Worm (Caenorhabditis elegans) whole organism, L1 larva: Measurements from ENCODE around the gene cyp-44A1.

Experiments used
- C34B4.2 ChIP-seq: sonication (generic microtip); optimal IDR thresholded peaks from 2 replicates; lab custom pipeline; 2017; ENCODE audit warnings: mild to moderate bottlenecking, missing genetic modification characterization, missing compliant biosample characterization
- F16B12.6 ChIP-seq: fragments of 150-350 bp; optimal IDR thresholded peaks from 2 replicates; lab custom pipeline; 2014; ENCODE audit warnings: missing biosample characterization, missing genetic modification characterization
- Y116A8C.19 ChIP-seq: sonication (generic microtip); optimal IDR thresholded peaks from 2 replicates; lab custom pipeline; 2016; ENCODE audit warnings: missing compliant biosample characterization, missing genetic modification characterization, borderline replicate concordance
- blmp-1 ChIP-seq: fragments of 150-350 bp; optimal IDR thresholded peaks from 2 replicates; lab custom pipeline; 2014; ENCODE audit warnings: missing biosample characterization, missing genetic modification characterization
- ceh-63 ChIP-seq: fragments of 200-800 bp; sonication (Bioruptor generic); optimal IDR thresholded peaks from 2 replicates; lab custom pipeline; 2018; ENCODE audit warnings: mild to moderate bottlenecking, missing genetic modification characterization, missing compliant biosample characterization
- ceh-82 ChIP-seq, 3 experiments: fragments of 150-350 bp in 1 of 3; sonication (generic microtip) in 2 of 3; optimal IDR thresholded peaks; 2 replicates each; lab custom pipeline; 2014 to 2017; ENCODE audit warnings: missing biosample characterization in 3 of 3, missing genetic modification characterization in 3 of 3
- dpl-1 ChIP-seq, 3 experiments: fragments of 150-350 bp in 2 of 3; sonication (generic microtip) in 1 of 3; optimal IDR thresholded peaks; 2 replicates each; lab custom pipeline; 2014 to 2017; ENCODE audit warnings: missing biosample characterization in 3 of 3, missing genetic modification characterization in 3 of 3, missing genetic modification reagents in 3 of 3
- efl-1 ChIP-seq, 4 experiments: fragments of 150-350 bp; optimal IDR thresholded peaks in 3 of 4; peaks in 1 of 4; 1 replicate in 1 of 4; 2 replicates in 3 of 4; lab custom pipeline; 2014; ENCODE audit warnings: missing biosample characterization in 2 of 4, missing genetic modification characterization in 2 of 4, missing genetic modification reagents in 2 of 4
- efl-3 ChIP-seq: fragments of 200-800 bp; sonication (Bioruptor generic); optimal IDR thresholded peaks from 2 replicates; lab custom pipeline; 2018; ENCODE audit warnings: mild to moderate bottlenecking, missing genetic modification characterization, missing compliant biosample characterization
- egl-13 ChIP-seq: sonication (generic microtip); optimal IDR thresholded peaks from 2 replicates; lab custom pipeline; 2016; ENCODE audit warnings: missing genotype, missing genetic modification reagents, missing genetic modification characterization, missing compliant biosample characterization
- elt-2 ChIP-seq: sonication (generic microtip); optimal IDR thresholded peaks from 2 replicates; lab custom pipeline; 2016; ENCODE audit warnings: missing genetic modification characterization, mild to moderate bottlenecking, inconsistent platforms, missing compliant biosample characterization, missing genetic modification reagents
- ets-5 ChIP-seq: fragments of 200-800 bp; sonication (Bioruptor generic); IDR thresholded peaks from 2 replicates; pipeline ENCODE4 v1.3.6; 2022; ENCODE audit warnings: missing genetic modification characterization, missing compliant biosample characterization
- fkh-8 ChIP-seq: sonication (generic microtip); optimal IDR thresholded peaks from 2 replicates; lab custom pipeline; 2016; ENCODE audit warnings: mild to moderate bottlenecking, missing genetic modification characterization, missing compliant biosample characterization
- jun-1 ChIP-seq: fragments of 150-350 bp; optimal IDR thresholded peaks from 2 replicates; lab custom pipeline; 2014; ENCODE audit warnings: missing biosample characterization, missing genetic modification reagents, missing genetic modification characterization
- lin-13 ChIP-seq: fragments of 150-350 bp; optimal IDR thresholded peaks from 2 replicates; lab custom pipeline; 2014; ENCODE audit warnings: missing biosample characterization, missing genetic modification reagents, missing genetic modification characterization
- lin-14 ChIP-seq: fragments of 200-800 bp; sonication (Bioruptor generic); optimal IDR thresholded peaks from 2 replicates; lab custom pipeline; 2018; ENCODE audit warnings: mild to moderate bottlenecking, missing genetic modification characterization, moderate library complexity, missing compliant biosample characterization
- lin-15B ChIP-seq: fragments of 150-350 bp; sonication (generic microtip); optimal IDR thresholded peaks from 3 replicates; lab custom pipeline; 2014; ENCODE audit warnings: missing biosample characterization, missing genetic modification characterization
- lin-35 ChIP-seq, 2 experiments: fragments of 150-350 bp; optimal IDR thresholded peaks; 2 replicates each; lab custom pipeline; 2014; ENCODE audit warnings: missing biosample characterization in 2 of 2, missing genetic modification characterization in 2 of 2, missing genetic modification reagents in 2 of 2
- lin-39 ChIP-seq: fragments of 150-350 bp; optimal IDR thresholded peaks from 2 replicates; lab custom pipeline; 2014; ENCODE audit warnings: missing biosample characterization, missing genetic modification reagents, missing genetic modification characterization
- lsy-2 ChIP-seq, 2 experiments: fragments of 150-350 bp; optimal IDR thresholded peaks; 2 replicates each; lab custom pipeline; 2014; ENCODE audit warnings: missing biosample characterization in 2 of 2, missing genetic modification characterization in 2 of 2
- mdl-1 ChIP-seq, 2 experiments: fragments of 150-350 bp; optimal IDR thresholded peaks; 2 replicates each; lab custom pipeline; 2014 to 2017; ENCODE audit warnings: missing biosample characterization in 2 of 2, missing genetic modification characterization in 2 of 2, inconsistent platforms in 1 of 2
- mep-1 ChIP-seq: fragments of 150-350 bp; optimal IDR thresholded peaks from 2 replicates; lab custom pipeline; 2014; ENCODE audit warnings: missing biosample characterization, missing genetic modification characterization
- nhr-11 ChIP-seq: fragments of 150-350 bp; optimal IDR thresholded peaks from 2 replicates; lab custom pipeline; 2014; ENCODE audit warnings: missing biosample characterization, missing genetic modification characterization
- nhr-20 ChIP-seq: sonication (generic microtip); optimal IDR thresholded peaks from 2 replicates; lab custom pipeline; 2016; ENCODE audit warnings: mild to moderate bottlenecking, missing genetic modification characterization, missing compliant biosample characterization
- nhr-28 ChIP-seq: fragments of 150-350 bp; optimal IDR thresholded peaks from 2 replicates; lab custom pipeline; 2014; ENCODE audit warnings: missing biosample characterization, missing genetic modification characterization
- nhr-85 ChIP-seq: sonication (generic microtip); peaks from one replicate; lab custom pipeline; 2016; ENCODE audit warnings: missing genetic modification characterization, inconsistent platforms, missing compliant biosample characterization
- nhr-90 ChIP-seq: sonication (generic microtip); optimal IDR thresholded peaks from 2 replicates; lab custom pipeline; 2016; ENCODE audit warnings: mild to moderate bottlenecking, missing genetic modification characterization, missing compliant biosample characterization; ENCODE audit not compliant: poor library complexity
- pqm-1 ChIP-seq: sonication (generic microtip); optimal IDR thresholded peaks from 3 replicates; lab custom pipeline; 2017; ENCODE audit warnings: missing biosample characterization, missing genetic modification characterization
- rnt-1 ChIP-seq: sonication (generic microtip); optimal IDR thresholded peaks from 2 replicates; lab custom pipeline; 2016; ENCODE audit warnings: mild to moderate bottlenecking, missing genetic modification characterization, moderate library complexity, missing compliant biosample characterization
- skn-1 ChIP-seq: fragments of 150-350 bp; optimal IDR thresholded peaks from 2 replicates; lab custom pipeline; 2014; ENCODE audit warnings: missing biosample characterization, missing genetic modification characterization
- snpc-4 ChIP-seq: fragments of 150-350 bp; optimal IDR thresholded peaks from 2 replicates; lab custom pipeline; 2014; ENCODE audit warnings: missing biosample characterization, missing genetic modification characterization
- snu-23 ChIP-seq: sonication (generic microtip); optimal IDR thresholded peaks from 2 replicates; lab custom pipeline; 2016; ENCODE audit warnings: missing genetic modification characterization, missing compliant biosample characterization
- tbx-2 ChIP-seq: sonication (generic microtip); optimal IDR thresholded peaks from 2 replicates; lab custom pipeline; 2016; ENCODE audit warnings: missing genetic modification characterization, missing compliant biosample characterization
- tlp-1 ChIP-seq: fragments of 150-350 bp; optimal IDR thresholded peaks from 2 replicates; lab custom pipeline; 2014; ENCODE audit warnings: missing biosample characterization, missing genetic modification characterization
- unc-86 ChIP-seq: sonication (generic microtip); optimal IDR thresholded peaks from 2 replicates; lab custom pipeline; 2016; ENCODE audit warnings: missing genetic modification characterization, missing compliant biosample characterization
- vab-15 ChIP-seq: sonication (generic microtip); optimal IDR thresholded peaks from 2 replicates; lab custom pipeline; 2017; ENCODE audit warnings: missing genotype, mild to moderate bottlenecking, missing genetic modification characterization, missing compliant biosample characterization
- ztf-4 ChIP-seq: fragments of 150-350 bp; optimal IDR thresholded peaks from 2 replicates; lab custom pipeline; 2014; ENCODE audit warnings: missing biosample characterization, missing genetic modification characterization

The cyp-44A1 gene

ce11 chrII:5498156-5498739, 5.6 kb upstream of the cyp-44A1 start, which contains the start of the genes suex-1 and F12A10.9:
Gene suex-1 (minus strand): TSS chrII:5498256.
Gene F12A10.9 (plus strand): TSS chrII:5498689.
- no peak for TF ChIP-seq nhr-28 (tag; lab: Kevin White, UChicago)
- no peak for TF ChIP-seq ceh-82 (tag; optimal IDR thresholded peaks at IDR 0.05; lab: Kevin White, UChicago)

- TF ChIP-seq elt-2 (tag; lab: Kevin White, UChicago) (no peak), dpl-1 (GFP tag; optimal IDR thresholded peaks at IDR 0.05; lab: Kevin White, UChicago) (no peak), ceh-82 (tag; optimal IDR thresholded peaks at IDR 0.05; lab: Kevin White, UChicago) (no peak), vab-15 (tag; lab: Kevin White, UChicago) (no peak), pqm-1 (tag; lab: Kevin White, UChicago) (no peak), snpc-4 (tag; lab: Kevin White, UChicago) (no peak), Y116A8C.19 (tag; lab: Kevin White, UChicago) (no peak), nhr-11 (tag; lab: Kevin White, UChicago) (no peak), tlp-1 (tag; lab: Kevin White, UChicago) (no peak), ztf-4 (no peak), unc-86 (tag; lab: Kevin White, UChicago) (no peak), snu-23 (GFP tag; lab: Kevin White, UChicago) (no peak), tbx-2 (tag; lab: Kevin White, UChicago) (no peak), lsy-2 (tag; optimal IDR thresholded peaks at IDR 0.05; lab: Kevin White, UChicago) (no peak)
Observed at ce11 chrII:5500470-5500869, 3.4 kb upstream of the cyp-44A1 start, which contains the start of gene fzy-1. Gene fzy-1 (plus strand): TSS chrII:5500770.

- TF ChIP-seq efl-1 (optimal IDR thresholded peaks at IDR 0.05; lab: Kevin White, UChicago) (peak; percentile 57 to 83), efl-1 (GFP tag; optimal IDR thresholded peaks at IDR 0.05 in 1 of 2; lab: Kevin White, UChicago) (peak; percentile 85 to 98), lin-35 (GFP tag; optimal IDR thresholded peaks at IDR 0.05; lab: Kevin White, UChicago) (peak; percentile 75 to 92), lin-39 (tag; lab: Kevin White, UChicago) (no peak), nhr-85 (tag; lab: Kevin White, UChicago) (peak; percentile 33), lsy-2 (tag; optimal IDR thresholded peaks at IDR 0.05; lab: Kevin White, UChicago) (peak in 1 of 2 experiments; percentile 68), mep-1 (tag; lab: Kevin White, UChicago) (peak; percentile 46), skn-1 (peak; percentile 17), nhr-20 (no peak), blmp-1 (tag; lab: Kevin White, UChicago) (peak; percentile 55), rnt-1 (tag; lab: Kevin White, UChicago) (peak; percentile 21), dpl-1 (GFP tag; optimal IDR thresholded peaks at IDR 0.05; lab: Kevin White, UChicago) (peak; percentile 67 to 87 (median 79)), F16B12.6 (tag; lab: Kevin White, UChicago) (peak; percentile 30), Y116A8C.19 (tag; lab: Kevin White, UChicago) (no peak), lin-13 (no peak), lin-15B (tag; lab: Kevin White, UChicago) (peak; percentile 67), lin-14 (peak; percentile 29), ceh-82 (tag; optimal IDR thresholded peaks at IDR 0.05; lab: Kevin White, UChicago) (peak in 1 of 3 experiments; percentile 32), snu-23 (GFP tag; lab: Kevin White, UChicago) (peak; percentile 24)
Observed at ce11 chrII:5500986-5501657, 2.7 kb upstream of the cyp-44A1 start, which contains the start of gene F12A10.8. Gene F12A10.8 (minus strand): TSS chrII:5501064.

- TF ChIP-seq nhr-90 (tag; lab: Kevin White, UChicago), result no peak
- no peak for TF ChIP-seq mdl-1 (tag; optimal IDR thresholded peaks at IDR 0.05; lab: Kevin White, UChicago)
- no peak for TF ChIP-seq tbx-2 (tag; lab: Kevin White, UChicago)
- TF ChIP-seq C34B4.2, result no peak
- TF ChIP-seq egl-13 (tag; lab: Kevin White, UChicago), result no peak
- TF ChIP-seq dpl-1 (GFP tag; optimal IDR thresholded peaks at IDR 0.05; lab: Kevin White, UChicago), result peak in 1 of 3 experiments; percentile 45
- TF ChIP-seq lsy-2 (tag; optimal IDR thresholded peaks at IDR 0.05; lab: Kevin White, UChicago), result peak in 1 of 2 experiments; percentile 33
- no peak for TF ChIP-seq jun-1
- TF ChIP-seq blmp-1 (tag; lab: Kevin White, UChicago), result peak; percentile 95
- no peak for TF ChIP-seq ceh-63
- TF ChIP-seq efl-3 (GFP tag; lab: Kevin White, UChicago), result no peak
- TF ChIP-seq lin-15B (tag; lab: Kevin White, UChicago), result peak; percentile 28
- no peak for TF ChIP-seq ets-5 (GFP tag; lab: Robert Waterston, UW)
- no peak for TF ChIP-seq fkh-8 (tag; lab: Kevin White, UChicago)
- no peak for TF ChIP-seq tlp-1 (tag; lab: Kevin White, UChicago)
- no peak for TF ChIP-seq nhr-28 (tag; lab: Kevin White, UChicago)
- no peak for TF ChIP-seq nhr-11 (tag; lab: Kevin White, UChicago)
- peak in 1 of 2 experiments; percentile 24 for TF ChIP-seq lin-35 (GFP tag; optimal IDR thresholded peaks at IDR 0.05; lab: Kevin White, UChicago)
- peak; percentile 20 to 23 for TF ChIP-seq efl-1 (optimal IDR thresholded peaks at IDR 0.05; lab: Kevin White, UChicago)
- peak in 1 of 2 experiments; percentile 17 for TF ChIP-seq efl-1 (GFP tag; optimal IDR thresholded peaks at IDR 0.05 in 1 of 2; lab: Kevin White, UChicago)
Observed at ce11 chrII:5505820-5506287, 2.0 kb downstream of the cyp-44A1 start, which contains the start of gene npp-24. Gene npp-24 (plus strand): TSS chrII:5505870.
